Fruit fly (Drosophila melanogaster) whole organism, embryonic: ENCODE results near the gene CG18662.
A peak's percentile ranks its signal among the peaks of the same experiment; 100 is the strongest.

ENCODE experiments used
- Adf1 ChIP-seq: fragments of 200-800 bp; sonication (Bioruptor generic); IDR thresholded peaks from 2 replicates; pipeline ENCODE4 v1.3.6; 2022; ENCODE audit warnings: missing biosample characterization, missing genetic modification characterization
- B-H1 ChIP-seq: fragments of 200-800 bp; sonication (Bioruptor generic); IDR thresholded peaks from 3 replicates; pipeline ENCODE4 v1.3.6; 2022; ENCODE audit warnings: missing biosample characterization, missing genetic modification characterization
- CG10274 ChIP-seq: fragments of 200-800 bp; sonication (Bioruptor generic); optimal IDR thresholded peaks from 3 replicates; lab custom pipeline; 2017; ENCODE audit warnings: missing biosample characterization, mild to moderate bottlenecking, missing genetic modification characterization
- CG10543 ChIP-seq: fragments of 200-800 bp; sonication (Bioruptor generic); optimal IDR thresholded peaks from 3 replicates; lab custom pipeline; 2017; ENCODE audit warnings: missing biosample characterization, mild to moderate bottlenecking, missing genetic modification characterization, moderate library complexity
- CG11247 ChIP-seq: fragments of 200-800 bp; sonication (Bioruptor generic); IDR thresholded peaks from 2 replicates; pipeline ENCODE4 v1.3.6; 2022; ENCODE audit warnings: missing biosample characterization, missing genetic modification characterization
- CG12219 ChIP-seq: fragments of 200-800 bp; sonication (Bioruptor generic); optimal IDR thresholded peaks from 3 replicates; lab custom pipeline; 2018; ENCODE audit warnings: missing biosample characterization, mild to moderate bottlenecking, missing genetic modification characterization
- CG12744 ChIP-seq: fragments of 200-800 bp; sonication (Bioruptor generic); optimal IDR thresholded peaks from 2 replicates; lab custom pipeline; 2016; ENCODE audit warnings: missing biosample characterization, missing genetic modification characterization
- CG14710 ChIP-seq: fragments of 200-800 bp; sonication (Bioruptor generic); optimal IDR thresholded peaks from 3 replicates; lab custom pipeline; 2019; ENCODE audit warnings: missing biosample characterization, mild to moderate bottlenecking, missing genetic modification characterization, moderate library complexity
- CG17912 ChIP-seq: fragments of 200-800 bp; sonication (Bioruptor generic); optimal IDR thresholded peaks from 2 replicates; lab custom pipeline; 2018; ENCODE audit warnings: missing biosample characterization, mild to moderate bottlenecking, missing genetic modification characterization
- CG18262 ChIP-seq: fragments of 200-800 bp; optimal IDR thresholded peaks from 3 replicates; lab custom pipeline; 2019; ENCODE audit warnings: missing biosample characterization, mild to moderate bottlenecking, missing genetic modification characterization, moderate library complexity
- CG18619 ChIP-seq: fragments of 200-800 bp; sonication (Bioruptor generic); optimal IDR thresholded peaks from 3 replicates; lab custom pipeline; 2017; ENCODE audit warnings: missing biosample characterization, mild to moderate bottlenecking, missing genetic modification characterization
- CG2116 ChIP-seq: fragments of 200-800 bp; sonication (Bioruptor generic); optimal IDR thresholded peaks from 3 replicates; lab custom pipeline; 2018; ENCODE audit warnings: missing biosample characterization, mild to moderate bottlenecking, missing genetic modification characterization
- CG3065 ChIP-seq: fragments of 200-800 bp; sonication (Bioruptor generic); optimal IDR thresholded peaks from 2 replicates; lab custom pipeline; 2016; ENCODE audit warnings: missing biosample characterization, missing genetic modification characterization
- CG31441 ChIP-seq: fragments of 200-800 bp; sonication (Bioruptor generic); IDR thresholded peaks from 2 replicates; pipeline ENCODE4 v1.3.6; 2022; ENCODE audit warnings: missing biosample characterization, missing genetic modification characterization
- CG3407 ChIP-seq: fragments of 200-800 bp; sonication (Bioruptor generic); optimal IDR thresholded peaks from 2 replicates; lab custom pipeline; 2018; ENCODE audit warnings: missing biosample characterization, mild to moderate bottlenecking, missing genetic modification characterization
- CG34224 ChIP-seq: fragments of 200-800 bp; sonication (Bioruptor generic); IDR thresholded peaks from 3 replicates; pipeline ENCODE4 v1.3.6; 2022; ENCODE audit warnings: missing biosample characterization, missing genetic modification characterization; ENCODE audit not compliant: partially characterized antibody
- CG4617 ChIP-seq: fragments of 200-800 bp; sonication (Bioruptor generic); optimal IDR thresholded peaks from 3 replicates; lab custom pipeline; 2016; ENCODE audit warnings: missing biosample characterization, missing genetic modification characterization, borderline replicate concordance
- CG4854 ChIP-seq: fragments of 200-800 bp; sonication (Bioruptor generic); optimal IDR thresholded peaks from 2 replicates; lab custom pipeline; 2016; ENCODE audit warnings: missing biosample characterization, missing genetic modification characterization, inconsistent platforms
- CG8089 ChIP-seq: fragments of 200-800 bp; sonication (Bioruptor generic); optimal IDR thresholded peaks from 3 replicates; lab custom pipeline; 2016; ENCODE audit warnings: missing biosample characterization, missing genetic modification characterization
- CG9727 ChIP-seq: fragments of 200-800 bp; sonication (Bioruptor generic); optimal IDR thresholded peaks from 3 replicates; lab custom pipeline; 2017; ENCODE audit warnings: missing biosample characterization, mild to moderate bottlenecking, missing genetic modification characterization
- CG9876 ChIP-seq: fragments of 200-800 bp; sonication (Bioruptor generic); optimal IDR thresholded peaks from 2 replicates; lab custom pipeline; 2016; ENCODE audit warnings: missing biosample characterization, missing genetic modification characterization
- CrebB ChIP-seq: fragments of 200-800 bp; sonication (Bioruptor generic); optimal IDR thresholded peaks from 3 replicates; lab custom pipeline; 2018; ENCODE audit warnings: missing biosample characterization, mild to moderate bottlenecking, missing genetic modification characterization
- Dip2 ChIP-seq: fragments of 200-800 bp; sonication (Bioruptor generic); IDR thresholded peaks from 2 replicates; pipeline ENCODE4 v1.3.6; 2022; ENCODE audit warnings: missing biosample characterization, missing genetic modification characterization
- Dip3 ChIP-seq: fragments of 200-800 bp; sonication (Bioruptor generic); optimal IDR thresholded peaks from 3 replicates; lab custom pipeline; 2016; ENCODE audit warnings: missing biosample characterization, missing genetic modification characterization
- Eip74EF ChIP-seq, 2 experiments: fragments of 200-800 bp in 1 of 2; fragments of >200 bp in 1 of 2; sonication (Bioruptor generic) in 1 of 2; optimal IDR thresholded peaks; 2 replicates each; lab custom pipeline; 2017 to 2019; ENCODE audit warnings: missing biosample characterization in 2 of 2, missing genetic modification characterization in 2 of 2, mild to moderate bottlenecking in 1 of 2, moderate library complexity in 1 of 2
- H15 ChIP-seq: fragments of 200-800 bp; sonication (Bioruptor generic); IDR thresholded peaks from 3 replicates; pipeline ENCODE4 v1.3.6; 2022; ENCODE audit warnings: missing biosample characterization, missing genetic modification characterization
- HmgZ ChIP-seq: fragments of 200-800 bp; sonication (Bioruptor generic); optimal IDR thresholded peaks from 2 replicates; lab custom pipeline; 2018; ENCODE audit warnings: missing biosample characterization, mild to moderate bottlenecking, missing genetic modification characterization
- Hr3 ChIP-seq: fragments of 200-800 bp; sonication (Bioruptor generic); optimal IDR thresholded peaks from 3 replicates; lab custom pipeline; 2016; ENCODE audit warnings: missing biosample characterization, missing genetic modification characterization
- MBD-R2 ChIP-seq: fragments of 200-800 bp; sonication (Bioruptor generic); IDR thresholded peaks from 2 replicates; pipeline ENCODE4 v1.3.6; 2022; ENCODE audit warnings: missing biosample characterization, missing genetic modification characterization
- NC2α ChIP-seq: fragments of 200-800 bp; sonication (Bioruptor generic); optimal IDR thresholded peaks from 2 replicates; lab custom pipeline; 2016; ENCODE audit warnings: missing biosample characterization, missing genetic modification characterization
- Scr ChIP-seq: fragments of 200-800 bp; sonication (Bioruptor generic); IDR thresholded peaks from 2 replicates; pipeline ENCODE4 v1.3.6; 2022; ENCODE audit warnings: missing biosample characterization, missing genetic modification characterization; ENCODE audit not compliant: partially characterized antibody
- Side ChIP-seq: fragments of 200-800 bp; sonication (Bioruptor generic); optimal IDR thresholded peaks from 2 replicates; lab custom pipeline; 2016; ENCODE audit warnings: missing biosample characterization, missing genetic modification characterization
- br ChIP-seq: fragments of >200 bp; optimal IDR thresholded peaks from 2 replicates; lab custom pipeline; 2017
- cato ChIP-seq: fragments of 200-800 bp; sonication (Bioruptor generic); optimal IDR thresholded peaks from 2 replicates; lab custom pipeline; 2016; ENCODE audit warnings: missing biosample characterization, missing genetic modification characterization, borderline replicate concordance
- dm ChIP-seq: fragments of 200-800 bp; sonication (Bioruptor generic); optimal IDR thresholded peaks from 3 replicates; lab custom pipeline; 2016; ENCODE audit warnings: missing biosample characterization, missing genetic modification characterization
- dpn ChIP-seq, 2 experiments: fragments of 200-800 bp; sonication (Bioruptor generic); optimal IDR thresholded peaks; 3 replicates each; lab custom pipeline; 2016; ENCODE audit warnings: missing biosample characterization in 2 of 2, missing genetic modification characterization in 2 of 2
- exex ChIP-seq: fragments of 200-800 bp; sonication (Bioruptor generic); optimal IDR thresholded peaks from 4 replicates; lab custom pipeline; 2018; ENCODE audit warnings: missing biosample characterization, mild to moderate bottlenecking, missing genetic modification characterization, moderate library complexity
- gem ChIP-seq: fragments of 200-800 bp; sonication (Bioruptor generic); optimal IDR thresholded peaks from 2 replicates; lab custom pipeline; 2019; ENCODE audit warnings: missing biosample characterization, mild to moderate bottlenecking, missing genetic modification characterization, moderate library complexity
- gt ChIP-seq: fragments of 200-800 bp; sonication (Bioruptor generic); IDR thresholded peaks from 2 replicates; pipeline ENCODE4 v1.3.6; 2022; ENCODE audit warnings: missing biosample characterization, missing genetic modification characterization
- jigr1 ChIP-seq: fragments of 200-800 bp; sonication (Bioruptor generic); IDR thresholded peaks from 3 replicates; pipeline ENCODE4 v1.3.6; 2022; ENCODE audit warnings: missing biosample characterization, missing genetic modification characterization
- lilli ChIP-seq: fragments of 200-800 bp; sonication (Bioruptor generic); optimal IDR thresholded peaks from 3 replicates; lab custom pipeline; 2016; ENCODE audit warnings: missing biosample characterization, missing genetic modification characterization
- luna ChIP-seq: fragments of 200-800 bp; sonication (Bioruptor generic); optimal IDR thresholded peaks from 2 replicates; lab custom pipeline; 2016; ENCODE audit warnings: missing biosample characterization, missing genetic modification characterization
- nmo ChIP-seq: fragments of 200-800 bp; sonication (Bioruptor generic); optimal IDR thresholded peaks from 2 replicates; lab custom pipeline; 2018; ENCODE audit warnings: missing biosample characterization, mild to moderate bottlenecking, missing genetic modification characterization, moderate library complexity
- onecut ChIP-seq: fragments of 200-800 bp; sonication (Bioruptor generic); IDR thresholded peaks from 2 replicates; pipeline ENCODE4 v1.3.6; 2022; ENCODE audit warnings: missing biosample characterization, missing genetic modification characterization
- run ChIP-seq: fragments of 200-800 bp; sonication (Bioruptor generic); optimal IDR thresholded peaks from 3 replicates; lab custom pipeline; 2018; ENCODE audit warnings: missing biosample characterization, mild to moderate bottlenecking, missing genetic modification characterization
- sc ChIP-seq, 3 experiments: fragments of >200 bp in 2 of 3; fragments of 200-800 bp in 1 of 3; sonication (Bioruptor generic) in 1 of 3; optimal IDR thresholded peaks; 2 replicates in 2 of 3; 3 replicates in 1 of 3; lab custom pipeline; 2017; ENCODE audit warnings: mild to moderate bottlenecking in 1 of 3, missing biosample characterization in 1 of 3, missing genetic modification characterization in 1 of 3, missing genetic modification reagents in 1 of 3
- slou ChIP-seq: fragments of 200-800 bp; sonication (Bioruptor generic); optimal IDR thresholded peaks from 3 replicates; lab custom pipeline; 2016; ENCODE audit warnings: missing biosample characterization, missing genetic modification characterization
- sqz ChIP-seq: fragments of 200-800 bp; sonication (Bioruptor generic); optimal IDR thresholded peaks from 3 replicates; lab custom pipeline; 2018; ENCODE audit warnings: missing biosample characterization, mild to moderate bottlenecking, missing genetic modification characterization
- tna ChIP-seq: fragments of 200-800 bp; sonication (Bioruptor generic); IDR thresholded peaks from 2 replicates; pipeline ENCODE4 v1.3.6; 2022; ENCODE audit warnings: missing biosample characterization, missing genetic modification characterization; ENCODE audit not compliant: partially characterized antibody

CG18662 gene

DNA sequence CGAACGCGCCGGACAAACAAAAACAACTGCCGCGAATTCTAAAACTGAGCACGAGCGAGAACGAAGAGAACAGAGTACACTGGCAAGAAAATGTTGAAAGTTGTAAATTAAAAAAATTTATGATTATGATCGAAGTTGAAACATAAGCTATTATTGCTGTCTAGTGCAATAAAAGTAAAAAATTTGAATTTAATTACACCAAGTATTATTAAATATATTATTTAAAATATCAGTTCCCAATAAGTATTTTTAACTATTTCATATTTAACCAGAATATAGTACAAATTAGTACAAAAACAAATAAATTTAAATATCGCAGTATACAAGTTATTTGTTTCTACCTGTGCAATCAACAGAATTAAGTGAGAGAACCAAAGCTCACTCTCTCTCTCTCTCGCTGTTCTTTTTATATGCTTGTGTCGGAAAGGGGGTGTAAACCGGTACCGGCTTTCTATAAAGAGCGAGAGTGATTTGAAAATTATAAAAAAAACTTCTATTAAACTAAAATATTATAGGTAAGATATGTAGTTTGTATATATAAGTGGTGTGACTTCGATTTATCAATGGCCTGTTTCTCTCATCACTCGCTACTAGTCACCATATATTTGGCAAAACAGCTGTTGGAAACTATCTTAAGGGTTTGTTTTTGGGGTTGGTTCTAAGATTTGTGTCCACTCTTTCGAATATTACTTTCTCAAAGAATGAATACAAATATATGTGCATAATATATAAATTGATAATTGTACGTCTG, 29.1 kb upstream of the CG18662 start, which contains the start of gene C1GalTA (continued):
- TF ChIP-seq jigr1 (GFP tag; lab: Robert Waterston, UW) (peak; percentile 89), CG31441 (GFP tag; lab: Robert Waterston, UW) (peak; percentile 100), sqz (peak; percentile 98), CG12219 (GFP tag; lab: Kevin White, UChicago) (peak; percentile 86), CG12744 (GFP tag; lab: Kevin White, UChicago) (no peak), CrebB (peak; percentile 98), gt (GFP tag; lab: Robert Waterston, UW) (peak; percentile 80; the same call in 1 of the 2 replicates), Side (GFP tag; lab: Kevin White, UChicago) (peak; percentile 48), NC2α (GFP tag; lab: Kevin White, UChicago) (no peak), CG3407 (GFP tag; lab: Kevin White, UChicago) (peak; percentile 96), sc (optimal IDR thresholded peaks at IDR 0.05; lab: Kevin White, UChicago) (no peak), sc (GFP tag; optimal IDR thresholded peaks at IDR 0.05; lab: Kevin White, UChicago) (peak; percentile 97), CG34224 (GFP tag; lab: Robert Waterston, UW) (no peak), HmgZ (tag; lab: Kevin White, UChicago) (peak; percentile 96), Scr (no peak), CG4617 (GFP tag; lab: Kevin White, UChicago) (peak; percentile 81), CG9727 (GFP tag; lab: Kevin White, UChicago) (peak; percentile 99), H15 (GFP tag; lab: Robert Waterston, UW) (peak; percentile 89), MBD-R2 (peak; percentile 61; the same call in 1 of the 2 replicates), Hr3 (GFP tag; lab: Kevin White, UChicago) (peak; percentile 97), br (no peak), dm (GFP tag; lab: Kevin White, UChicago) (peak; percentile 55), Dip3 (peak; percentile 50), gem (peak; percentile 100), CG10274 (GFP tag; lab: Kevin White, UChicago) (peak; percentile 86), luna (GFP tag; lab: Kevin White, UChicago) (no peak), onecut (GFP tag; lab: Robert Waterston, UW) (peak; percentile 89), slou (GFP tag; lab: Kevin White, UChicago) (peak; percentile 94), CG3065 (GFP tag; lab: Kevin White, UChicago) (peak; percentile 87), cato (GFP tag; lab: Kevin White, UChicago) (peak; percentile 91), tna (GFP tag; lab: Robert Waterston, UW) (no peak), CG18619 (GFP tag; lab: Kevin White, UChicago) (peak; percentile 96), CG10543 (GFP tag; lab: Kevin White, UChicago) (peak; percentile 95), CG11247 (GFP tag; lab: Robert Waterston, UW) (peak; percentile 93), CG18262 (peak; percentile 100), exex (tag; lab: Kevin White, UChicago) (peak; percentile 93), CG9876 (no peak), CG2116 (GFP tag; lab: Kevin White, UChicago) (peak; percentile 84), B-H1 (peak; percentile 92), CG17912 (GFP tag; lab: Kevin White, UChicago) (peak; percentile 61), CG14710 (peak; percentile 99), dpn (GFP tag; optimal IDR thresholded peaks at IDR 0.05; lab: Kevin White, UChicago) (peak; percentile 68 to 94), Eip74EF (GFP tag; optimal IDR thresholded peaks at IDR 0.05; lab: Kevin White, UChicago) (peak in 1 of 2 experiments; percentile 99), CG8089 (peak; percentile 62), Dip2 (no peak), nmo (peak; percentile 100), run (tag; lab: Kevin White, UChicago) (peak; percentile 97), Adf1 (GFP tag; lab: Robert Waterston, UW) (peak; percentile 80), lilli (GFP tag; lab: Kevin White, UChicago) (peak; percentile 78), CG4854 (GFP tag; lab: Kevin White, UChicago) (peak; percentile 49)
